Worm (Caenorhabditis elegans): Measurements from ENCODE around the gene C18B2.4.

DNA sequence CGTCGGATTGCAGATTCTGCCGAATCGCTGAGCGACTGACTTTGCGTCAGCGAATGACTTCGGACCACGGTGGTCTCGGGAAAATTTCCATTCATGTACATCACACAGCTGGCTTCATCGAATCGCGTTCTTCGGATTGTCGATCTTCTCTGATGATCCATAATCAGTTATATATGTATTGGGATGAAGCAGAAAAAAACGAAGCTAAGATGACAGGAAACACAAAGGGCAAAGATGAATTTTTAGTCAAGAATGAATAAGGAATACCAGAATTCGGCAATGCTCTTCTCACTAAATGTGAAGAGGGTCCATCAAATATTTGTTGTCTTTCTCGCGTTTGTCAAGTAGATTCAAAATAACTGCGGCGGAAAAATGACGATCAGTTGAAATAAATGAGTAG, 11.7 kb upstream of the C18B2.4 start, which contains the start of gene del-9:
- no peak for TF ChIP-seq elt-3 (tag; optimal IDR thresholded peaks at IDR 0.05)
- no peak for TF ChIP-seq elt-1 (tag; optimal IDR thresholded peaks at IDR 0.05; ENCODE audit: borderline replicate concordance, insufficient read depth)
- no peak for TF ChIP-seq flh-1 (GFP tag; optimal IDR thresholded peaks at IDR 0.05)
- no peak for TF ChIP-seq ztf-11 (tag; optimal IDR thresholded peaks at IDR 0.05)
- TF ChIP-seq nhr-12 (tag; optimal IDR thresholded peaks at IDR 0.05) = no peak
- no peak for TF ChIP-seq pha-4 (tag; optimal IDR thresholded peaks at IDR 0.05)
- TF ChIP-seq nhr-237 (tag; optimal IDR thresholded peaks at IDR 0.05) = no peak
- TF ChIP-seq nhr-2 (tag; optimal IDR thresholded peaks at IDR 0.05) = no peak

Measured in whole organism, mixed stage, embryonic.